Worm (Caenorhabditis elegans) whole organism, L3 larva: Measurements from ENCODE around the gene F23B2.10.

Source experiments
- R02D3.7 ChIP-seq: fragments of 150-350 bp; optimal IDR thresholded peaks from 2 replicates; lab custom pipeline; 2014; ENCODE audit warnings: missing biosample characterization, missing genetic modification characterization
- ZK546.5 ChIP-seq: sonication (generic microtip); optimal IDR thresholded peaks from 2 replicates; lab custom pipeline; 2017; ENCODE audit warnings: missing biosample characterization, missing genetic modification characterization
- ama-1 ChIP-seq: fragments of 150-350 bp; optimal IDR thresholded peaks from 2 replicates; lab custom pipeline; 2018
- elt-2 ChIP-seq: sonication (generic microtip); optimal IDR thresholded peaks from 2 replicates; lab custom pipeline; 2016; ENCODE audit warnings: missing genetic modification reagents, mild to moderate bottlenecking, missing genetic modification characterization, missing compliant biosample characterization
- eor-1 ChIP-seq, 2 experiments: fragments of 150-350 bp; optimal IDR thresholded peaks; 2 replicates each; lab custom pipeline; 2014 to 2018; ENCODE audit warnings: missing biosample characterization in 2 of 2, missing genetic modification characterization in 2 of 2
- lin-39 ChIP-seq: fragments of 150-350 bp; optimal IDR thresholded peaks from 2 replicates; lab custom pipeline; 2018; ENCODE audit warnings: missing biosample characterization, missing genetic modification reagents, missing genetic modification characterization
- pqm-1 ChIP-seq: fragments of 150-350 bp; optimal IDR thresholded peaks from 2 replicates; lab custom pipeline; 2017; ENCODE audit warnings: missing biosample characterization, missing genetic modification characterization, inconsistent platforms
- unc-62 ChIP-seq: fragments of 150-350 bp; sonication (generic microtip); optimal IDR thresholded peaks from 4 replicates; lab custom pipeline; 2014; ENCODE audit warnings: missing biosample characterization, missing genetic modification reagents, missing genetic modification characterization

DNA sequence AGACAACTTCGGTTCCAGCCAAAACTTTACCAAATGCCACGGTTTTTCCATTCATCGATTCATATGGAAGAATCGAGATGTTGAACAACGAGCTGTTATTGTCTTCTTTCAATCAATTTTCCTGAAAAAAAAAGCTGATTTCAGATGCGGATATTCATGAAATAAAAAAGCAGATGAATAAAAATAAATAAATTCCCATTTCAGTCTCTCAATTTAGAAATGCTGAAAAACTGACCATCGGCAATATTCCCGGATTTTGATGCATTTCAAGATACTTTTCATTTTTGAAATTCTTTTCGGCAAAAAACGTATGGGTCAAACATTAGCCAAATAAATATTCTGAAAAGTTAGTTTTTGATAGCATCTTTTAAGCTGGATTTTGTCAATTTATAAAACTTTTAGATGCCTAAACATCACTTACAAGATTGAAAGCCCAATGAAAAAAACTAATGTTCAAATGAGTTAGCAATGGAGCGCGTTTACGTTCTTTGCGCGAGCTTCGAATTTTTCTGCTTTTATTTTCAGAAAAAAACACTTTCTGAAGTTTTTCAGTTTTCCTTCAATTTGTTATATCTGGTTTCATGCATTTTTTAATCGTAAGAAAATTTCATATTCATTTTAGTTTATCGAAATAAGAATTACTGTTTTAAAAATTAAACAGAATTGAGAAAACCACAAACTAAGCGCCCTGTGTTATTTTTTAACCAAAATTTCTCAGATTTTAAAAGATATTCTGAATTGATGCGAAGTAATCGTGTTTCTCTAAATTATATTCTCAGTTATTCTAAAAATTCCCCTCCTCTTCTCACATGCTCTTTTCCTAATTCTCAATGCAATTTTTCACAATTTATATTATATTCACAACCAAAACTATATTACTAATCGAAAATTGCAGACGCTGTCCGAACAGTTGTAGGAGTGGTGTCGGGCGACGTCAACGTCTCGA is 49.8 kb downstream of the F23B2.10 start, which contains the start of the genes C01F6.14 and fem-3:
- TF ChIP-seq lin-39 (tag; lab: Kevin White, UChicago) (no peak), ama-1 (lab: Kevin White, UChicago) (no peak), ZK546.5 (no peak), R02D3.7 (tag; lab: Kevin White, UChicago) (no peak), unc-62 (no peak), pqm-1 (tag; lab: Kevin White, UChicago) (no peak), eor-1 (tag; optimal IDR thresholded peaks at IDR 0.05; lab: Kevin White, UChicago) (no peak), elt-2 (tag; lab: Kevin White, UChicago) (no peak)
